Worm (Caenorhabditis elegans): ENCODE measurements around the gene Y4C6B.4.

Gene Y4C6B.4

ce11 chrIV:5326144-5326543 lies at the start of gene Y4C6B.4:
Gene Y4C6B.4 (plus strand): TSS chrIV:5326444.
- TF ChIP-seq sptf-1 (tag; optimal IDR thresholded peaks at IDR 0.05) = no peak
- TF ChIP-seq mls-2 (tag; optimal IDR thresholded peaks at IDR 0.05) = no peak
- TF ChIP-seq tbx-8 (GFP tag; optimal IDR thresholded peaks at IDR 0.05) = no peak
- no peak for TF ChIP-seq unc-120 (tag; optimal IDR thresholded peaks at IDR 0.05; ENCODE audit: poor library complexity, severe bottlenecking)
- TF ChIP-seq nhr-76 (tag; optimal IDR thresholded peaks at IDR 0.05) = no peak
- TF ChIP-seq hlh-1 (tag; optimal IDR thresholded peaks at IDR 0.05) = no peak
- no peak for TF ChIP-seq mab-5 (tag; optimal IDR thresholded peaks at IDR 0.05)
- TF ChIP-seq elt-1 (tag; optimal IDR thresholded peaks at IDR 0.05; ENCODE audit: borderline replicate concordance, insufficient read depth) = no peak
- TF ChIP-seq M03D4.4 (tag; optimal IDR thresholded peaks at IDR 0.05) = no peak
- TF ChIP-seq pha-4 (tag; optimal IDR thresholded peaks at IDR 0.05) = no peak
- TF ChIP-seq nhr-237 (tag; optimal IDR thresholded peaks at IDR 0.05) = no peak
- TF ChIP-seq ztf-11 (tag; optimal IDR thresholded peaks at IDR 0.05) = no peak
- no peak for TF ChIP-seq ceh-43 (GFP tag; optimal IDR thresholded peaks at IDR 0.05)
- TF ChIP-seq ham-2 (GFP tag; optimal IDR thresholded peaks at IDR 0.05) = no peak
- no peak for TF ChIP-seq sem-2 (GFP tag; optimal IDR thresholded peaks at IDR 0.05)
- no peak for TF ChIP-seq nhr-12 (tag; optimal IDR thresholded peaks at IDR 0.05)
- no peak for TF ChIP-seq lin-32 (GFP tag; optimal IDR thresholded peaks at IDR 0.05)
- no peak for TF ChIP-seq flh-1 (GFP tag; optimal IDR thresholded peaks at IDR 0.05)
- TF ChIP-seq elt-3 (tag; optimal IDR thresholded peaks at IDR 0.05) = no peak

DNA sequence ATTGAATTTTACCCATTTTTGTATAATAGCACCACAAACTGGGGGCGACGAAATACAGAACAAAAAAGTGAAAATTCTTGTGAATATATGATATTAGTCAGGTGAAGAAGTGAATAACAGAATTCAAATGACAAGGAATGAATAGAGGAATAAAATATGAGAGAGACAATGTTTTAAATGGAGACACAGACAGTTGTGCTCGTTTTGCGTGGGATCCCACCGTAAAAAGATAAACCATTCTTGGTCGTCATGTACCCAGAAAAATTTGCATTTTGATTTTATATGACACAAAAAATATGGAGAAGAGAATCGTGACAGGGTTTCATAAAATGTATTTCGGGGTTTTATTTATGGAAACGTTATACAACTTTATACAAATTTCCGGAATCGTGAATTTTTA lies 48.5 kb upstream of the Y4C6B.4 start, which contains the start of gene F36H12.17:
TSS of gene F36H12.17 (minus strand) at position 101 of the 400 bp plus-strand sequence.
- TF ChIP-seq mab-5 (tag; optimal IDR thresholded peaks at IDR 0.05) = no peak
- TF ChIP-seq ceh-43 (GFP tag; optimal IDR thresholded peaks at IDR 0.05) = no peak

ce11 chrIV:5281457-5281856 lies 44.8 kb upstream of the Y4C6B.4 start:
- TF ChIP-seq elt-1 (tag; optimal IDR thresholded peaks at IDR 0.05; ENCODE audit: borderline replicate concordance, insufficient read depth) = no peak
- TF ChIP-seq hlh-1 (tag; optimal IDR thresholded peaks at IDR 0.05) = no peak
- no peak for TF ChIP-seq ztf-11 (tag; optimal IDR thresholded peaks at IDR 0.05)
- TF ChIP-seq unc-62 (GFP tag; optimal IDR thresholded peaks at IDR 0.05) = no peak

- TF ChIP-seq bed-3 (GFP tag; optimal IDR thresholded peaks at IDR 0.05) = no peak
- TF ChIP-seq nhr-12 (tag; optimal IDR thresholded peaks at IDR 0.05) = no peak
- no peak for TF ChIP-seq pha-4 (tag; optimal IDR thresholded peaks at IDR 0.05)
- TF ChIP-seq unc-120 (tag; optimal IDR thresholded peaks at IDR 0.05; ENCODE audit: poor library complexity, severe bottlenecking) = no peak
- no peak for TF ChIP-seq cnd-1 (tag; optimal IDR thresholded peaks at IDR 0.05)
- TF ChIP-seq nhr-237 (tag; optimal IDR thresholded peaks at IDR 0.05) = no peak
- no peak for TF ChIP-seq tbx-8 (GFP tag; optimal IDR thresholded peaks at IDR 0.05)
- no peak for TF ChIP-seq hlh-1 (tag; optimal IDR thresholded peaks at IDR 0.05)
- TF ChIP-seq sem-2 (GFP tag; optimal IDR thresholded peaks at IDR 0.05) = no peak
- no peak for TF ChIP-seq flh-1 (GFP tag; optimal IDR thresholded peaks at IDR 0.05)
These were observed 39.1 kb upstream of the Y4C6B.4 start for ce11 chrIV:5287190-5287589.

ce11 chrIV:5288932-5289331 lies 37.3 kb upstream of the Y4C6B.4 start:
- TF ChIP-seq unc-62 (GFP tag; optimal IDR thresholded peaks at IDR 0.05) (no peak), hlh-1 (tag; optimal IDR thresholded peaks at IDR 0.05) (no peak), mab-5 (tag; optimal IDR thresholded peaks at IDR 0.05) (no peak), cnd-1 (tag; optimal IDR thresholded peaks at IDR 0.05) (no peak), ceh-39 (tag; optimal IDR thresholded peaks at IDR 0.05) (no peak), nhr-2 (tag; optimal IDR thresholded peaks at IDR 0.05) (no peak), blmp-1 (tag; optimal IDR thresholded peaks at IDR 0.05) (no peak), unc-39 (tag; optimal IDR thresholded peaks at IDR 0.05) (no peak), ztf-11 (tag; optimal IDR thresholded peaks at IDR 0.05) (no peak), sem-2 (GFP tag; optimal IDR thresholded peaks at IDR 0.05) (no peak), ceh-83 (GFP tag; optimal IDR thresholded peaks at IDR 0.05) (no peak), ceh-43 (GFP tag; optimal IDR thresholded peaks at IDR 0.05) (no peak), nhr-12 (tag; optimal IDR thresholded peaks at IDR 0.05) (no peak), M03D4.4 (tag; optimal IDR thresholded peaks at IDR 0.05) (no peak), nhr-28 (tag; optimal IDR thresholded peaks at IDR 0.05) (no peak), drap-1 (GFP tag; optimal IDR thresholded peaks at IDR 0.05) (no peak), elt-1 (tag; optimal IDR thresholded peaks at IDR 0.05; ENCODE audit: borderline replicate concordance, insufficient read depth) (no peak), elt-3 (tag; optimal IDR thresholded peaks at IDR 0.05) (no peak), tbx-8 (GFP tag; optimal IDR thresholded peaks at IDR 0.05) (no peak), ham-2 (GFP tag; optimal IDR thresholded peaks at IDR 0.05) (no peak)

Measured in whole organism, mixed stage, embryonic.